Worm (Caenorhabditis elegans): ENCODE measurements around the gene K06A4.6.

K06A4.6 gene

ce11 chrV:9492460-9492859 lies 12.0 kb upstream of the K06A4.6 start:
- TF ChIP-seq ama-1 (optimal IDR thresholded peaks at IDR 0.05): no peak
- no peak for TF ChIP-seq ama-1 (GFP tag; optimal IDR thresholded peaks at IDR 0.05)
- TF ChIP-seq nhr-80 (tag; optimal IDR thresholded peaks at IDR 0.05): peak; percentile 49

DNA sequence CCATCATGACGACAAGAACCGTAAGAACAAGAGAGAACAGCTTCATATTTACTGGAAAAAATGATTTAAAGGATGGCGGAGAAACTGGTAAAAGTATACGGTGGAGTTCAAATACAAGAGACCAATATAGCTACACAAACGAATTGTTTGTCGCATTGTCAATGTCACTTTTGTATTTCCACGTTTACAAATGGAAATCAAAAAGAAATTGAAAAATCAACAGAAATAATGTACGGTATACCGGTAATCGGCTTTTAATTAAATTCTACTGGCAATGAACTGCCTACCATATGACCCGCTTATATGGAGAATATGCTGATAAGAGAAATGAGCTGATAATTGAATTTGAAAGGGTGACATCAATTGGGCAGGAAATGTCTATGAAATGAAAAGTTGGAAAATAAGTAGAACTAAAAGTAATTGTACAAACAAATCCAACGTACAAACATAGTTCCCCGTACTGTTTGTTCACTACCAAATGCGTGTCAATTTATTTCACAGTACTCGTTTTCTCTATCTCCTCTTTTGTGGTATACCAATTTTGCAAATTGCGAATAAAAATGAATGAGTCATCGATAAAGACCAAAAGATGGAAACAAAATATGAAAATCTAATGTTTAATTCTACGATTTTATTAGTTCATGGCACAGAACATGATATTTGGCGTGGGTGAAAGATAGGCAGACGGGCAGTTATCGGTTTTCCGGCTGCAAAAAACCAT lies 11.1 kb upstream of the K06A4.6 start, which contains the start of gene K06A4.7:
K06A4.7 (minus strand) TSS at position 51 of the 721 bp plus-strand sequence.
- TF ChIP-seq nhr-80 (tag; optimal IDR thresholded peaks at IDR 0.05) (peak; percentile 63), Y56A3A.18 (GFP tag; IDR thresholded peaks at IDR 0.05) (no peak)

DNA sequence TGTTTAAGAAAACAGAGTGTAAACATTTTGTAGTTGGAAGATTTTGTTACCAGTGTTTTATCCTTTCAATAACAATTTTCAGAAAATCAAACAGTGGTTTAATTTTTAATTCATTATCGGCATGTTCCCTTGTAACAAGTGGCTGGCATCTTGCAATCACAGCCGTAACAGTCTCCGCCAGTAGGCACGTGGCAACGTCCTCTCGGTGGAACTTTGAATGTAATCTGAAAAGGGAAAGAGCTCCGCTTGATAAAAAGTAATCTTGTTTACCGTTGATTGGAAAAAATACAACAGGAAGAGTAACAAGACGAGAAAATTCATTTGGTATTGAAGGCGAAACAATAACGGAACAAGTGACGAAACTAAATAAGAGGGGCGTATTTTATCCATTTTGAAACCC lies 8.9 kb upstream of the K06A4.6 start, which contains the start of gene K06A4.10:
K06A4.10 (minus strand) TSS at position 390 of the 400 bp plus-strand sequence.
- TF ChIP-seq Y53G8AR.9 (GFP tag; conservative IDR thresholded peaks at IDR 0.05): 0 out of 2 replicates have a peak, but pooled peaks have one; percentile 44
- no peak for TF ChIP-seq hlh-12 (tag; optimal IDR thresholded peaks at IDR 0.05)
- TF ChIP-seq cebp-1 (GFP tag; IDR thresholded peaks at IDR 0.05): no peak
- TF ChIP-seq cebp-1 (tag; optimal IDR thresholded peaks at IDR 0.05): peak; percentile 26
- TF ChIP-seq ama-1 (optimal IDR thresholded peaks at IDR 0.05): no peak
- TF ChIP-seq ama-1 (GFP tag; optimal IDR thresholded peaks at IDR 0.05): no peak
- no peak for TF ChIP-seq ceh-27 (GFP tag; optimal IDR thresholded peaks at IDR 0.05)
- no peak for TF ChIP-seq atf-7 (tag; optimal IDR thresholded peaks at IDR 0.05)
- 0 out of 2 replicates have a peak, but pooled peaks have one; percentile 12 for TF ChIP-seq let-526 (GFP tag; IDR thresholded peaks at IDR 0.05)
- TF ChIP-seq ztf-22 (GFP tag; optimal IDR thresholded peaks at IDR 0.05): peak; percentile 9
- peak; percentile 20 for TF ChIP-seq ets-4 (GFP tag; optimal IDR thresholded peaks at IDR 0.05)
- TF ChIP-seq nhr-80 (tag; optimal IDR thresholded peaks at IDR 0.05): peak; percentile 63

DNA sequence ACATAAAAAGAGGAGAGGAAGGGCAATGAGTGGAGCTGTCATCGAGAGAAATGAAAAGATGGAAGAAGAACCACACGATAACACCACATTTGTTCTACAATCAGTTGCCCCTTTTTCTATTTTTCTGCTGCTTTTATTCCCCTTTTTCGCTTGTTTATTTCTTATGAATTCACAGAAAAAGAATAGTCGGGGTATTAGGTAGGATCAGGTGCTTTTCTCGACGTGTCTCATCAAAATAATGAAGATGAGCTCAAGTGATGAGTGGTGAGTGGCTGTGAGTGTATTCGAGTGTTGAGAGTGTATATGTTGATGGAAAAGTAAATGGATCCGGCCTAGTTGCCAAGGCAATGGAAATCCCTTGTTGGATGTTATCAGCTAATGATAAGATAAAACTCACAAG lies 5.0 kb upstream of the K06A4.6 start:
- no peak for TF ChIP-seq madf-3 (GFP tag; IDR thresholded peaks at IDR 0.05)
- no peak for TF ChIP-seq F33H1.4 (GFP tag; IDR thresholded peaks at IDR 0.05)
- no peak for TF ChIP-seq sdz-38 (tag; optimal IDR thresholded peaks at IDR 0.05)
- TF ChIP-seq F49E8.2 (tag; optimal IDR thresholded peaks at IDR 0.05; ENCODE audit: insufficient read depth): no peak
- no peak for TF ChIP-seq athp-1 (tag; optimal IDR thresholded peaks at IDR 0.05)
- no peak for TF ChIP-seq B0019.2 (GFP tag; conservative IDR thresholded peaks at IDR 0.05)

DNA sequence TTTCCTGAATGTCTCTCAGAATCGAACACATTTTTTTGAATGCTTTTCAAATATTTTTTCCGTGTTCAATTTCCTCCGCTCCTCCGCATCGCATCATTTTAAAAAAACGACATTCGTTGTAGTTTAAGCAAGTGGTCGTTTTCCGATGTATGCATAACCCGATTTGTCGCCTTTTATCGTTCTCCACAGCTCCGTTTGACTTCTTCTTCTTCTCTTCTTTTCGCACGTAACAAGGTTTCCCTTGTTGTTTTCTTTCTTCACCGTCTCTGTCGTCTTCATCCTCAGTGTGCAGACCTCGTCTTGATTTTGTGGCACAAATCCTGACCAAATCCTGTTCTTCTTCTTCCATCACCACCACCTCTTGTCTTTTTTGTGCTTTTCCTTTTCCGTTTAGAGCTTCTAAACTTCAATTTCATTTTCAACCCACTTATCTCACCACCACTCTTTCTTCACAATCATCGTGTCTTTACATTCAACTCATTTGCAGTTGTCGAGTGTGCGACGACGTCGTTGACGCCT lies 3.3 kb upstream of the K06A4.6 start, which contains the start of gene K06A4.2:
K06A4.2 (plus strand) TSS at position 469 of the 519 bp plus-strand sequence.
- TF ChIP-seq F33H1.4 (GFP tag; IDR thresholded peaks at IDR 0.05) (no peak), B0336.3 (GFP tag; IDR thresholded peaks at IDR 0.05) (no peak), B0261.1 (tag; optimal IDR thresholded peaks at IDR 0.05) (no peak), Y53G8AR.9 (GFP tag; conservative IDR thresholded peaks at IDR 0.05) (no peak), dpl-1 (GFP tag; optimal IDR thresholded peaks at IDR 0.05) (no peak), F55B11.4 (tag; optimal IDR thresholded peaks at IDR 0.05; ENCODE audit: borderline replicate concordance, insufficient read depth) (no peak), ztf-22 (GFP tag; optimal IDR thresholded peaks at IDR 0.05) (no peak), somi-1 (GFP tag; optimal IDR thresholded peaks at IDR 0.05) (no peak), C06A6.2 (GFP tag; conservative IDR thresholded peaks at IDR 0.05) (no peak), ztf-6 (GFP tag; IDR thresholded peaks at IDR 0.05) (no peak), gei-17 (GFP tag; optimal IDR thresholded peaks at IDR 0.05) (no peak), mcd-1 (GFP tag; IDR thresholded peaks at IDR 0.05) (no peak), snpc-1.3 (tag; optimal IDR thresholded peaks at IDR 0.05; ENCODE audit: insufficient read depth) (no peak), mel-28 (tag; optimal IDR thresholded peaks at IDR 0.05; ENCODE audit: borderline replicate concordance) (no peak), T07F8.4 (tag; optimal IDR thresholded peaks at IDR 0.05) (no peak), ets-4 (GFP tag; optimal IDR thresholded peaks at IDR 0.05) (no peak)

Measured in whole organism, young adult.